Fruit fly (Drosophila melanogaster) whole organism, embryonic: ENCODE results near the gene Cand1.

Experiments used
- Antp ChIP-seq: fragments of 200-800 bp; sonication (Bioruptor generic); optimal IDR thresholded peaks from 3 replicates; lab custom pipeline; 2016; ENCODE audit warnings: missing biosample characterization, missing genetic modification characterization
- Atf6 ChIP-seq: fragments of 200-800 bp; sonication (Bioruptor generic); IDR thresholded peaks from 2 replicates; pipeline ENCODE4 v1.3.6; 2022; ENCODE audit warnings: missing biosample characterization, missing genetic modification characterization
- Bdp1 ChIP-seq: fragments of 200-800 bp; sonication (Bioruptor generic); optimal IDR thresholded peaks from 3 replicates; lab custom pipeline; 2016; ENCODE audit warnings: missing biosample characterization, missing genetic modification characterization
- Bgb ChIP-seq: fragments of 200-800 bp; sonication (Bioruptor generic); IDR thresholded peaks from 2 replicates; pipeline ENCODE4 v1.3.6; 2022; ENCODE audit warnings: missing biosample characterization, missing genetic modification characterization; ENCODE audit not compliant: partially characterized antibody
- CG10209 ChIP-seq: fragments of 200-800 bp; sonication (Bioruptor generic); optimal IDR thresholded peaks from 3 replicates; lab custom pipeline; 2017; ENCODE audit warnings: missing biosample characterization, mild to moderate bottlenecking, missing genetic modification characterization, missing genetic modification reagents
- CG10959 ChIP-seq: fragments of 200-800 bp; sonication (Bioruptor generic); IDR thresholded peaks from 2 replicates; pipeline ENCODE4 v1.3.6; 2022; ENCODE audit warnings: missing biosample characterization, missing genetic modification characterization
- CG11695 ChIP-seq: fragments of 200-800 bp; sonication (Bioruptor generic); IDR thresholded peaks from 3 replicates; pipeline ENCODE4 v1.3.6; 2022; ENCODE audit warnings: missing biosample characterization, missing genetic modification characterization
- CG13894 ChIP-seq: fragments of 200-800 bp; sonication (Bioruptor generic); optimal IDR thresholded peaks from 3 replicates; lab custom pipeline; 2018; ENCODE audit warnings: missing biosample characterization, mild to moderate bottlenecking, missing genetic modification characterization, moderate library complexity
- CG14965 ChIP-seq: fragments of 200-800 bp; sonication (Bioruptor generic); optimal IDR thresholded peaks from 2 replicates; lab custom pipeline; 2016; ENCODE audit warnings: missing biosample characterization, missing genetic modification characterization, borderline replicate concordance
- CG17359 ChIP-seq: fragments of 200-800 bp; sonication (Bioruptor generic); optimal IDR thresholded peaks from 3 replicates; lab custom pipeline; 2018; ENCODE audit warnings: missing biosample characterization, mild to moderate bottlenecking, missing genetic modification characterization, moderate library complexity
- CG33557 ChIP-seq: fragments of 200-800 bp; sonication (Bioruptor generic); optimal IDR thresholded peaks from 2 replicates; lab custom pipeline; 2019; ENCODE audit warnings: missing biosample characterization, mild to moderate bottlenecking, missing genetic modification characterization, moderate library complexity
- CG3847 ChIP-seq: fragments of 200-800 bp; sonication (Bioruptor generic); IDR thresholded peaks from 2 replicates; pipeline ENCODE4 v1.3.6; 2022; ENCODE audit warnings: missing biosample characterization, missing genetic modification characterization
- CG4282 ChIP-seq: fragments of 200-800 bp; sonication (Bioruptor generic); optimal IDR thresholded peaks from 2 replicates; lab custom pipeline; 2016; ENCODE audit warnings: missing biosample characterization, missing genetic modification characterization
- CG4404 ChIP-seq: fragments of 200-800 bp; sonication (Bioruptor generic); IDR thresholded peaks from 2 replicates; pipeline ENCODE4 v1.3.6; 2022; ENCODE audit warnings: missing biosample characterization, missing genetic modification characterization
- CG7271 ChIP-seq: fragments of 200-800 bp; sonication (Bioruptor generic); optimal IDR thresholded peaks from 2 replicates; lab custom pipeline; 2018; ENCODE audit warnings: missing biosample characterization, mild to moderate bottlenecking, missing genetic modification characterization, moderate library complexity
- CG7839 ChIP-seq: fragments of 200-800 bp; sonication (Bioruptor generic); optimal IDR thresholded peaks from 3 replicates; lab custom pipeline; 2018; ENCODE audit warnings: missing biosample characterization, mild to moderate bottlenecking, missing genetic modification characterization, moderate library complexity
- CG7963 ChIP-seq: fragments of 200-800 bp; sonication (Bioruptor generic); IDR thresholded peaks from 3 replicates; pipeline ENCODE4 v1.3.6; 2022; ENCODE audit warnings: missing biosample characterization, missing genetic modification characterization; ENCODE audit not compliant: partially characterized antibody
- CG9215 ChIP-seq: fragments of 200-800 bp; sonication (Bioruptor generic); IDR thresholded peaks from 2 replicates; pipeline ENCODE4 v1.3.6; 2022; ENCODE audit warnings: missing biosample characterization, missing genetic modification characterization
- ERR ChIP-seq: fragments of 200-800 bp; sonication (Bioruptor generic); optimal IDR thresholded peaks from 2 replicates; lab custom pipeline; 2016; ENCODE audit warnings: missing biosample characterization, missing genetic modification characterization
- Fer3 ChIP-seq: fragments of 200-800 bp; sonication (Bioruptor generic); optimal IDR thresholded peaks from 2 replicates; lab custom pipeline; 2018; ENCODE audit warnings: missing biosample characterization, mild to moderate bottlenecking, missing genetic modification characterization, moderate library complexity
- HmgD ChIP-seq: fragments of 200-800 bp; sonication (Bioruptor generic); optimal IDR thresholded peaks from 3 replicates; lab custom pipeline; 2016; ENCODE audit warnings: missing biosample characterization, missing genetic modification characterization
- Mrtf ChIP-seq: fragments of 200-800 bp; sonication (Bioruptor generic); IDR thresholded peaks from 3 replicates; pipeline ENCODE4 v1.3.6; 2022; ENCODE audit warnings: missing biosample characterization, missing genetic modification characterization
- NC2β ChIP-seq: fragments of 200-800 bp; sonication (Bioruptor generic); optimal IDR thresholded peaks from 2 replicates; lab custom pipeline; 2016; ENCODE audit warnings: missing biosample characterization, missing genetic modification characterization
- Ravus ChIP-seq: fragments of 200-800 bp; sonication (Bioruptor generic); IDR thresholded peaks from 2 replicates; pipeline ENCODE4 v1.3.6; 2022; ENCODE audit warnings: missing biosample characterization, missing genetic modification characterization
- Sox102F ChIP-seq: fragments of 200-800 bp; sonication (Bioruptor generic); optimal IDR thresholded peaks from 2 replicates; lab custom pipeline; 2018; ENCODE audit warnings: missing biosample characterization, mild to moderate bottlenecking, missing genetic modification characterization, moderate library complexity
- Taf1 ChIP-seq: fragments of 200-800 bp; sonication (Bioruptor generic); IDR thresholded peaks from 2 replicates; pipeline ENCODE4 v1.3.6; 2022; ENCODE audit warnings: missing biosample characterization, missing genetic modification characterization
- Usf ChIP-seq: fragments of 200-800 bp; sonication (Bioruptor generic); optimal IDR thresholded peaks from 2 replicates; lab custom pipeline; 2017; ENCODE audit warnings: missing genotype, missing biosample characterization, missing genetic modification characterization
- ase ChIP-seq: fragments of 200-800 bp; sonication (Bioruptor generic); IDR thresholded peaks from 3 replicates; pipeline ENCODE4 v1.3.6; 2022; ENCODE audit warnings: missing biosample characterization, missing genetic modification characterization
- bsh ChIP-seq, 2 experiments: fragments of 200-800 bp; sonication (Bioruptor generic); optimal IDR thresholded peaks; 2 replicates each; lab custom pipeline; 2017 to 2018; ENCODE audit warnings: mild to moderate bottlenecking in 2 of 2, missing biosample characterization in 2 of 2, missing genetic modification characterization in 2 of 2, moderate library complexity in 1 of 2
- cad ChIP-seq: fragments of >200 bp; optimal IDR thresholded peaks from 2 replicates; lab custom pipeline; 2017; ENCODE audit warnings: missing biosample characterization, missing genetic modification characterization
- dmrt11E ChIP-seq: fragments of 200-800 bp; sonication (Bioruptor generic); optimal IDR thresholded peaks from 3 replicates; lab custom pipeline; 2018; ENCODE audit warnings: missing biosample characterization, mild to moderate bottlenecking, missing genetic modification characterization, moderate library complexity
- dpn ChIP-seq, 2 experiments: fragments of 200-800 bp; sonication (Bioruptor generic); optimal IDR thresholded peaks; 3 replicates each; lab custom pipeline; 2016; ENCODE audit warnings: missing biosample characterization in 2 of 2, missing genetic modification characterization in 2 of 2
- en ChIP-seq: fragments of 200-800 bp; sonication (Bioruptor generic); optimal IDR thresholded peaks from 2 replicates; lab custom pipeline; 2016; ENCODE audit warnings: missing biosample characterization, missing genetic modification characterization
- eve ChIP-seq, 2 experiments: fragments of >200 bp; optimal IDR thresholded peaks; 2 replicates each; lab custom pipeline; 2017; ENCODE audit warnings: missing biosample characterization in 2 of 2, missing genetic modification characterization in 2 of 2
- eyg ChIP-seq: fragments of 200-800 bp; sonication (Bioruptor generic); optimal IDR thresholded peaks from 3 replicates; lab custom pipeline; 2016; ENCODE audit warnings: missing biosample characterization, missing genetic modification characterization
- fd102C ChIP-seq: fragments of 200-800 bp; sonication (Bioruptor generic); optimal IDR thresholded peaks from 2 replicates; lab custom pipeline; 2018; ENCODE audit warnings: missing biosample characterization, mild to moderate bottlenecking, missing genetic modification characterization, moderate library complexity
- fd96Cb ChIP-seq: fragments of 200-800 bp; sonication (Bioruptor generic); optimal IDR thresholded peaks from 2 replicates; lab custom pipeline; 2018; ENCODE audit warnings: missing biosample characterization, mild to moderate bottlenecking, missing genetic modification characterization, moderate library complexity
- fu2 ChIP-seq: fragments of 200-800 bp; sonication (Bioruptor generic); optimal IDR thresholded peaks from 2 replicates; lab custom pipeline; 2016; ENCODE audit warnings: missing biosample characterization, missing genetic modification characterization
- ham ChIP-seq: fragments of 200-800 bp; sonication (Bioruptor generic); IDR thresholded peaks from 2 replicates; pipeline ENCODE4 v1.3.6; 2022; ENCODE audit warnings: missing biosample characterization, missing genetic modification characterization
- kah ChIP-seq: fragments of 200-800 bp; sonication (Bioruptor generic); optimal IDR thresholded peaks from 2 replicates; lab custom pipeline; 2018; ENCODE audit warnings: missing biosample characterization, mild to moderate bottlenecking, missing genetic modification characterization
- mam ChIP-seq: fragments of 200-800 bp; sonication (Bioruptor generic); optimal IDR thresholded peaks from 3 replicates; lab custom pipeline; 2016; ENCODE audit warnings: missing biosample characterization, missing genetic modification characterization
- nau ChIP-seq: fragments of 200-800 bp; sonication (Bioruptor generic); optimal IDR thresholded peaks from 3 replicates; lab custom pipeline; 2017; ENCODE audit warnings: missing biosample characterization, mild to moderate bottlenecking, missing genetic modification characterization, missing genetic modification reagents
- pnt ChIP-seq: fragments of 200-800 bp; sonication (Bioruptor generic); optimal IDR thresholded peaks from 3 replicates; lab custom pipeline; 2016; ENCODE audit warnings: missing biosample characterization, missing genetic modification characterization
- ranshi ChIP-seq: fragments of 200-800 bp; sonication (Bioruptor generic); IDR thresholded peaks from 2 replicates; pipeline ENCODE4 v1.3.6; 2022; ENCODE audit warnings: missing biosample characterization, missing genetic modification characterization
- rib ChIP-seq: fragments of 200-800 bp; sonication (Bioruptor generic); IDR thresholded peaks from 2 replicates; pipeline ENCODE4 v1.3.6; 2022; ENCODE audit warnings: missing biosample characterization, missing genetic modification characterization
- seq ChIP-seq: fragments of 200-800 bp; sonication (Bioruptor generic); IDR thresholded peaks from 2 replicates; pipeline ENCODE4 v1.3.6; 2022; ENCODE audit warnings: missing biosample characterization, missing genetic modification characterization
- ssp ChIP-seq: fragments of 200-800 bp; sonication (Bioruptor generic); IDR thresholded peaks from 2 replicates; pipeline ENCODE4 v1.3.6; 2022; ENCODE audit warnings: missing biosample characterization, missing genetic modification characterization
- sug ChIP-seq: fragments of 200-800 bp; optimal IDR thresholded peaks from 2 replicates; lab custom pipeline; 2019; ENCODE audit warnings: missing biosample characterization, mild to moderate bottlenecking, missing genetic modification characterization, moderate library complexity
- wdn ChIP-seq: fragments of 200-800 bp; sonication (Bioruptor generic); IDR thresholded peaks from 2 replicates; pipeline ENCODE4 v1.3.6; 2022; ENCODE audit warnings: missing biosample characterization, missing genetic modification characterization
- zfh1 ChIP-seq: fragments of 200-800 bp; sonication (Bioruptor generic); IDR thresholded peaks from 3 replicates; pipeline ENCODE4 v1.3.6; 2022; ENCODE audit warnings: missing biosample characterization, missing genetic modification characterization

Gene Cand1

dm6 chr2L:10375464-10376236 is 13.1 kb upstream of the Cand1 start, which contains the start of the genes CG33303 and dpr19 (continued):
- TF ChIP-seq CG10959 (GFP tag; lab: Robert Waterston, UW) (no peak), seq (0 out of 2 replicates have a peak, but pooled peaks have one; percentile 7), fd102C (GFP tag; lab: Kevin White, UChicago) (no peak), CG11695 (GFP tag; lab: Robert Waterston, UW) (peak; percentile 76), Usf (GFP tag; lab: Kevin White, UChicago) (no peak), nau (GFP tag; lab: Kevin White, UChicago) (no peak), en (GFP tag; lab: Kevin White, UChicago) (no peak), wdn (GFP tag; lab: Robert Waterston, UW) (no peak), zfh1 (GFP tag; lab: Robert Waterston, UW) (0 out of 3 replicates have a peak, but pooled peaks have one; percentile 31), dpn (GFP tag; optimal IDR thresholded peaks at IDR 0.05; lab: Kevin White, UChicago) (peak in 1 of 2 experiments; percentile 50), CG10209 (GFP tag; lab: Kevin White, UChicago) (peak; percentile 66), Taf1 (peak; percentile 20; the same call in 1 of the 2 replicates), Ravus (no peak), ase (GFP tag; lab: Robert Waterston, UW) (no peak), bsh (GFP tag; optimal IDR thresholded peaks at IDR 0.05; lab: Kevin White, UChicago) (peak in 1 of 2 experiments; percentile 83), rib (GFP tag; lab: Robert Waterston, UW) (no peak), ranshi (GFP tag; lab: Robert Waterston, UW) (0 out of 2 replicates have a peak, but pooled peaks have one; percentile 33), NC2β (GFP tag; lab: Kevin White, UChicago) (no peak), eve (GFP tag; optimal IDR thresholded peaks at IDR 0.05; lab: Kevin White, UChicago) (no peak), Fer3 (tag; lab: Kevin White, UChicago) (peak; percentile 71), pnt (GFP tag; lab: Kevin White, UChicago) (no peak), ssp (GFP tag; lab: Robert Waterston, UW) (peak; percentile 60; the same call in 1 of the 2 replicates), Mrtf (GFP tag; lab: Robert Waterston, UW) (no peak), CG4282 (no peak), CG4404 (GFP tag; lab: Robert Waterston, UW) (no peak), Antp (GFP tag; lab: Kevin White, UChicago) (no peak), ERR (GFP tag; lab: Kevin White, UChicago) (no peak), cad (GFP tag; lab: Kevin White, UChicago) (no peak), eyg (no peak), HmgD (GFP tag; lab: Kevin White, UChicago) (no peak), CG13894 (tag; lab: Kevin White, UChicago) (peak; percentile 72), CG33557 (GFP tag; lab: Kevin White, UChicago) (peak; percentile 74), CG14965 (GFP tag; lab: Kevin White, UChicago) (no peak), Bdp1 (GFP tag; lab: Kevin White, UChicago) (no peak), Sox102F (GFP tag; lab: Kevin White, UChicago) (no peak), sug (peak; percentile 79), CG9215 (GFP tag; lab: Robert Waterston, UW) (no peak), CG17359 (tag; lab: Kevin White, UChicago) (peak; percentile 84), ham (GFP tag; lab: Robert Waterston, UW) (no peak), kah (GFP tag; lab: Kevin White, UChicago) (peak; percentile 69), CG7963 (GFP tag; lab: Robert Waterston, UW) (no peak), fd96Cb (tag; lab: Kevin White, UChicago) (peak; percentile 66), CG7839 (tag; lab: Kevin White, UChicago) (peak; percentile 83), dmrt11E (tag; lab: Kevin White, UChicago) (peak; percentile 79), mam (GFP tag; lab: Kevin White, UChicago) (no peak), Bgb (GFP tag; lab: Robert Waterston, UW) (no peak), Atf6 (GFP tag; lab: Robert Waterston, UW) (peak; percentile 70), CG7271 (peak; percentile 73), fu2 (no peak), CG3847 (peak; percentile 41; the same call in 1 of the 2 replicates)
